Worm (Caenorhabditis elegans): ENCODE measurements around the gene K02G10.15.

K02G10.15 gene

DNA sequence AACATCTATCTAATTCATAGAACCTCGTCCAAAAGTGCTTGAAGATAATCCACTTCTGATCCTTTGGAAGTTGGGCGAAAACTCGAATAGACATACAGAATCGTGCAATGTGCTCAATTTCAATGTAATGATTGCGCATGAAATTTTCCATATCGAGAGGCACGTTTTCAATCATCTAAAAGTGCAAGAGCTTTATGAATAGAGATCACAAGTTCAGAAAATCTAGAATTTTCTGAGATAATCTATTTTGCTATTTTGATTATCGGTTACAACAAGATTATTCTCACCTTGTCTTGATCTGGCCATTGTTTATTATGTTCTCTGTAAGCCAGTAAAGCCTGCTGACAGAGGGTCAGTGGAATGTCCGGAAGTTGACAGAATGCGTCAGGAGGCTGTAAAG lies 24.9 kb downstream of the K02G10.15 start:
- no peak for TF ChIP-seq sox-2 (GFP tag; IDR thresholded peaks at IDR 0.05)
- no peak for TF ChIP-seq che-1 (tag; optimal IDR thresholded peaks at IDR 0.05)
- TF ChIP-seq dve-1 (tag; optimal IDR thresholded peaks at IDR 0.05) = no peak
- no peak for TF ChIP-seq pha-2 (tag; optimal IDR thresholded peaks at IDR 0.05)

DNA sequence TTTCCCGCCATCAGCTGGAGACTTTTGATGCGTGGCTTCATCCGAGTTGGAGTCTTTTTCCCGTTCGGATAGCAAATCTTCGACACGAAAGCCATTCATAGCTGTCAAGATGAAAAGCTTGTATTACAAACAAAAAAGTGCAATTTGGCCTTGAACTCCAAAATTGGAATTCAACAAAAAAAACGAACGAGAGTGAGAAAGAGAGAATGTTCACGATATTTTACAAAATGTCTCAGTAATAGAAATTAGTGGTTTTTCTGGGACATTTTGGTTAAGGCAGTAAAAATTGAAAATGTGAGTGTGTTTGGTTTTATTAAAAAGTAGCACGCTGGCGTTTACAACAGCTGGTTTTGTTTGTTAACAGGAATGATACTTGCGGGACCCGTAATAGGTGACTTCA lies 28.5 kb downstream of the K02G10.15 start, which contains the start of gene ceh-1:
Gene ceh-1 (minus strand): TSS at position 101 of the 400 bp plus-strand sequence.
- TF ChIP-seq sdc-2 (tag; optimal IDR thresholded peaks at IDR 0.05) = no peak
- no peak for TF ChIP-seq T23F11.4 (GFP tag; optimal IDR thresholded peaks at IDR 0.05)
- no peak for TF ChIP-seq odd-2 (tag; optimal IDR thresholded peaks at IDR 0.05)

DNA sequence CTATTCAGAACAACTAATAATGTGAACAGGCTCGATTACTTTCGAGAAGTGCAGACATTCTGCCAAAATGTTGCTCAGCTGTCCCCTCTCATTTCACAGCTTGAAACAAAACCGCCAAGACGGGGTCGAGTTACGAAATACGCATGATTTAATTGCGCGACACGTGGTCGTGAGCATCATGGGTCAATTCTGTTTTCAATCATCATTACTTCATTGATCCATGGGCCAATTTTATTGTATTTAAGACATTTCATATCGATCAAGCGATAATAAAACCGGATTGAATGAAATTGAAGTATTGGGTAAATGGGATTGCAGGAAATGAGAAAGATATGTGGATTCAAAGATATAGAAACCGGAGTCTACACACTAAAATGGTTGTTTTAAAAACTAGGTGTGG lies 29.6 kb downstream of the K02G10.15 start:
- TF ChIP-seq dmd-4 (tag; optimal IDR thresholded peaks at IDR 0.05; ENCODE audit: borderline replicate concordance) (no peak), madf-2 (tag; optimal IDR thresholded peaks at IDR 0.05) (no peak), fkh-6 (tag; optimal IDR thresholded peaks at IDR 0.05) (no peak), ahr-1 (tag; optimal IDR thresholded peaks at IDR 0.05) (no peak), fkh-10 (GFP tag; optimal IDR thresholded peaks at IDR 0.05) (no peak), ceh-30 (tag; optimal IDR thresholded peaks at IDR 0.05) (no peak), sox-2 (GFP tag; IDR thresholded peaks at IDR 0.05) (no peak), unc-42 (tag; optimal IDR thresholded peaks at IDR 0.05) (peak; percentile 2)

DNA sequence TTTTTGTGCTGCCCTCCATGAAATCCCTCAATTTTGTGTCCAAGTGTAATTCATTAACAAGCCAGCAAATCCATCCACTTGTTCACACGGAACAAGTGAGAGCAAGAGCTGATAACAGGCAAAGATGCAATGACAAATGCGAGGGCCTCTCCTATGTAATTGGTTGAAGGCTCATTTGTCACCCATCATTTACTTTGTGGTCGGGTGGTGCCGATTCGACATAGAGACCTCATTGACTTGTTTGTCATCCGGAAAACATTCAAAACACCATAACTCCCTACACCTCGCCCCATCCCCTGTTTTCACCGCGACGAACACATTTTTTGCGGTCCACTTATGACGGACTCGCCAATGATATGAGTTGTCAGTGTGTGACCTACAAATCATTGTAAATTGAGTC lies 31.1 kb downstream of the K02G10.15 start:
- TF ChIP-seq elt-4 (tag; optimal IDR thresholded peaks at IDR 0.05) (no peak), F13H6.1 (tag; optimal IDR thresholded peaks at IDR 0.05) (no peak), sox-2 (GFP tag; IDR thresholded peaks at IDR 0.05) (no peak), sox-4 (tag; optimal IDR thresholded peaks at IDR 0.05) (no peak), nhr-11 (tag; optimal IDR thresholded peaks at IDR 0.05) (no peak), pqm-1 (tag; optimal IDR thresholded peaks at IDR 0.05) (no peak), elt-2 (tag; optimal IDR thresholded peaks at IDR 0.05) (no peak), rnt-1 (tag; optimal IDR thresholded peaks at IDR 0.05) (no peak), ceh-30 (tag; optimal IDR thresholded peaks at IDR 0.05) (no peak), C08G9.2 (tag; optimal IDR thresholded peaks at IDR 0.05) (no peak), fkh-6 (tag; optimal IDR thresholded peaks at IDR 0.05) (no peak), nhr-232 (tag; optimal IDR thresholded peaks at IDR 0.05) (no peak), tbx-2 (tag; optimal IDR thresholded peaks at IDR 0.05) (no peak), ceh-6 (GFP tag; optimal IDR thresholded peaks at IDR 0.05) (no peak), hlh-15 (tag; optimal IDR thresholded peaks at IDR 0.05) (no peak), ama-1 (optimal IDR thresholded peaks at IDR 0.05) (no peak), C38D4.7 (GFP tag; optimal IDR thresholded peaks at IDR 0.05) (no peak), npax-4 (tag; optimal IDR thresholded peaks at IDR 0.05) (no peak), ttx-3 (tag; optimal IDR thresholded peaks at IDR 0.05) (no peak), lin-11 (tag; optimal IDR thresholded peaks at IDR 0.05) (no peak)

DNA sequence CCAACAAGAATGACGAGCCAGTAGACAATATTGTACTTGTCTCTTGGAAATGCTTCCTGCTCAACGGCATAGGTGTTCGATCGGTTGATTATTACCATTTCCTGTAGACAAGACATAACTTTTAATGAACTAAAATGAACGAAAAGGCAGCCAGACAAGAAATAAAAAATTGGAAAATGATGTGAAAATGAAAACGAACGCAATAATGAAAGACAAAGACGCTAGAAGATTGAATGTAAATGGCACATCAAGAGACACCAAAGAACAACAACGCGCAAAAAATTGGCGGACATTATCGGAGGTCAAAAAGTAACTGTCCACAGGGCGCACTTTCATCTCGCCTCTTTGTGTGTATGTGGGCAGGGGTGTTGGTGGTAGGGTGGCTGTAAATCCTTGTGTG lies 33.4 kb downstream of the K02G10.15 start, which contains the start of gene ent-5:
Gene ent-5 (minus strand): TSS at position 101 of the 400 bp plus-strand sequence.
- TF ChIP-seq hlh-30 (tag; optimal IDR thresholded peaks at IDR 0.05; ENCODE audit: insufficient read depth) (no peak), ceh-18 (tag; optimal IDR thresholded peaks at IDR 0.05) (no peak), sox-2 (GFP tag; IDR thresholded peaks at IDR 0.05) (no peak), gmeb-2 (tag; optimal IDR thresholded peaks at IDR 0.05) (no peak), dve-1 (tag; optimal IDR thresholded peaks at IDR 0.05) (no peak), ceh-6 (GFP tag; optimal IDR thresholded peaks at IDR 0.05) (no peak), eyg-1 (tag; optimal IDR thresholded peaks at IDR 0.05) (no peak), lim-6 (tag; optimal IDR thresholded peaks at IDR 0.05) (no peak), syd-9 (tag; optimal IDR thresholded peaks at IDR 0.05) (no peak), npax-4 (tag; optimal IDR thresholded peaks at IDR 0.05) (no peak), hlh-13 (GFP tag; optimal IDR thresholded peaks at IDR 0.05) (no peak), K09A11.1 (tag; optimal IDR thresholded peaks at IDR 0.05; ENCODE audit: insufficient read depth) (no peak), ceh-19 (GFP tag; optimal IDR thresholded peaks at IDR 0.05) (no peak), ref-2 (tag; optimal IDR thresholded peaks at IDR 0.05) (no peak), K02D7.2 (tag; optimal IDR thresholded peaks at IDR 0.05) (no peak), ceh-9 (tag; optimal IDR thresholded peaks at IDR 0.05) (no peak), ahr-1 (tag; optimal IDR thresholded peaks at IDR 0.05) (no peak)
